Worm (Caenorhabditis elegans): Measurements from ENCODE around the gene F13B12.7.

F13B12.7 gene

ce11 chrIV:10438901-10439300, 4.7 kb upstream of the F13B12.7 start, which contains the start of gene F13B12.3 (continued):
- TF ChIP-seq saeg-2 (GFP tag; IDR thresholded peaks at IDR 0.05) (no peak), ceh-62 (tag; optimal IDR thresholded peaks at IDR 0.05) (no peak), unc-62 (GFP tag; optimal IDR thresholded peaks at IDR 0.05 in 1 of 2) (peak in 1 of 2 experiments; percentile 53), unc-62 (tag; optimal IDR thresholded peaks at IDR 0.05) (no peak), lir-3 (tag; optimal IDR thresholded peaks at IDR 0.05) (no peak), hlh-11 (tag; optimal IDR thresholded peaks at IDR 0.05) (no peak), ztf-7 (tag; optimal IDR thresholded peaks at IDR 0.05) (no peak), zag-1 (tag; optimal IDR thresholded peaks at IDR 0.05) (no peak), snpc-4 (tag; optimal IDR thresholded peaks at IDR 0.05) (no peak), lin-38 (GFP tag; IDR thresholded peaks at IDR 0.05) (no peak), hmg-1.1 (GFP tag; IDR thresholded peaks at IDR 0.05) (no peak), gei-8 (GFP tag; optimal IDR thresholded peaks at IDR 0.05) (no peak), lin-13 (GFP tag; optimal IDR thresholded peaks at IDR 0.05) (no peak), F49E8.2 (tag; optimal IDR thresholded peaks at IDR 0.05; ENCODE audit: borderline replicate concordance) (no peak), unc-39 (tag; optimal IDR thresholded peaks at IDR 0.05) (no peak), F26F4.8 (GFP tag; conservative IDR thresholded peaks at IDR 0.05) (no peak), mes-2 (tag; optimal IDR thresholded peaks at IDR 0.05; ENCODE audit: poor library complexity, severe bottlenecking) (no peak), F44E2.7 (GFP tag; IDR thresholded peaks at IDR 0.05) (no peak), dmd-8 (GFP tag; IDR thresholded peaks at IDR 0.05) (no peak), lim-7 (GFP tag; IDR thresholded peaks at IDR 0.05) (no peak), mdl-1 (tag; optimal IDR thresholded peaks at IDR 0.05) (no peak), T26A8.4 (GFP tag; IDR thresholded peaks at IDR 0.05) (no peak), F37D6.2 (tag; optimal IDR thresholded peaks at IDR 0.05) (no peak), ceh-82 (tag; optimal IDR thresholded peaks at IDR 0.05) (no peak), ceh-28 (tag; optimal IDR thresholded peaks at IDR 0.05) (no peak), ctbp-1 (GFP tag; IDR thresholded peaks at IDR 0.05) (no peak), hif-1 (tag; optimal IDR thresholded peaks at IDR 0.05) (no peak), fos-1 (tag; optimal IDR thresholded peaks at IDR 0.05) (no peak), nhr-111 (GFP tag; optimal IDR thresholded peaks at IDR 0.05) (no peak), ceh-20 (GFP tag; IDR thresholded peaks at IDR 0.05) (no peak), nhr-77 (tag; optimal IDR thresholded peaks at IDR 0.05) (peak; percentile 38), daf-16 (GFP tag; optimal IDR thresholded peaks at IDR 0.05) (no peak), daf-16 (tag; optimal IDR thresholded peaks at IDR 0.05) (peak; percentile 79), tra-1 (GFP tag; IDR thresholded peaks at IDR 0.05) (no peak), dmd-6 (GFP tag; IDR thresholded peaks at IDR 0.05) (peak; percentile 90), ztf-11 (tag; optimal IDR thresholded peaks at IDR 0.05) (no peak), nhr-237 (tag; optimal IDR thresholded peaks at IDR 0.05) (no peak), skn-1 (tag; optimal IDR thresholded peaks at IDR 0.05) (no peak), lin-15B (tag; optimal IDR thresholded peaks at IDR 0.05) (no peak), zfp-2 (tag; optimal IDR thresholded peaks at IDR 0.05) (no peak), mxl-2 (GFP tag; conservative IDR thresholded peaks at IDR 0.05) (no peak), rbr-2 (tag; optimal IDR thresholded peaks at IDR 0.05) (no peak), unc-130 (GFP tag; optimal IDR thresholded peaks at IDR 0.05) (no peak)

- TF ChIP-seq attf-4 (tag; optimal IDR thresholded peaks at IDR 0.05) (no peak), mxl-3 (GFP tag; optimal IDR thresholded peaks at IDR 0.05) (no peak), unc-62 (GFP tag; optimal IDR thresholded peaks at IDR 0.05 in 1 of 2) (peak in 1 of 2 experiments; percentile 51), unc-62 (tag; optimal IDR thresholded peaks at IDR 0.05) (no peak)
Measured at ce11 chrIV:10442904-10443303, 706 bp upstream of the F13B12.7 start.

Measured in whole organism, L4 larva.